Fruit fly (Drosophila melanogaster): ENCODE measurements around the gene Axs.

The Axs gene

dm6 chrX:16650078-16651063 is 33.3 kb downstream of the Axs start (continued):
- peak; percentile 67; the same call in 2 of the 3 replicates for TF ChIP-seq CG7357 (GFP tag; IDR thresholded peaks at IDR 0.05)
- no peak for TF ChIP-seq hb (GFP tag; IDR thresholded peaks at IDR 0.05; ENCODE audit: partially characterized antibody)
- peak; percentile 72 for TF ChIP-seq CG14441 (GFP tag; IDR thresholded peaks at IDR 0.05)
- peak; percentile 59 for TF ChIP-seq Ets97D (GFP tag; optimal IDR thresholded peaks at IDR 0.05)
- peak; percentile 81; the same call in 1 of the 2 replicates for TF ChIP-seq Atf6 (GFP tag; IDR thresholded peaks at IDR 0.05)
- TF ChIP-seq zen (tag; optimal IDR thresholded peaks at IDR 0.05), result no peak
- TF ChIP-seq Oaz (GFP tag; IDR thresholded peaks at IDR 0.05), result peak; percentile 73
- TF ChIP-seq CG9727 (GFP tag; optimal IDR thresholded peaks at IDR 0.05), result peak; percentile 37
- no peak for TF ChIP-seq Awh (GFP tag; IDR thresholded peaks at IDR 0.05)
- TF ChIP-seq eyg (GFP tag; optimal IDR thresholded peaks at IDR 0.05), result peak; percentile 36
- no peak for TF ChIP-seq Dip2 (GFP tag; IDR thresholded peaks at IDR 0.05)
- TF ChIP-seq CG2712 (tag; optimal IDR thresholded peaks at IDR 0.05), result peak; percentile 15
- TF ChIP-seq CG31224 (GFP tag; IDR thresholded peaks at IDR 0.05), result 0 out of 2 replicates have a peak, but pooled peaks have one; percentile 12
- TF ChIP-seq esg (GFP tag; conservative IDR thresholded peaks at IDR 0.05), result peak; percentile 89
- TF ChIP-seq CG4707 (GFP tag; optimal IDR thresholded peaks at IDR 0.05), result peak; percentile 95
- peak; percentile 54 for TF ChIP-seq row (GFP tag; IDR thresholded peaks at IDR 0.05)
- no peak for TF ChIP-seq NFAT (GFP tag; IDR thresholded peaks at IDR 0.05)
- TF ChIP-seq sob (GFP tag; IDR thresholded peaks at IDR 0.05), result peak; percentile 73
- peak; percentile 85 for TF ChIP-seq CG10366 (GFP tag; IDR thresholded peaks at IDR 0.05)
- peak; percentile 67 for TF ChIP-seq Hr3 (GFP tag; optimal IDR thresholded peaks at IDR 0.05)
- peak; percentile 60 for TF ChIP-seq CG8281 (tag; optimal IDR thresholded peaks at IDR 0.05)
- peak in 1 of 2 experiments; percentile 81 for TF ChIP-seq dpn (GFP tag; optimal IDR thresholded peaks at IDR 0.05)
- TF ChIP-seq CG12769 (tag; optimal IDR thresholded peaks at IDR 0.05), result peak; percentile 38
- TF ChIP-seq hbn (GFP tag; IDR thresholded peaks at IDR 0.05; ENCODE audit: partially characterized antibody), result no peak
- TF ChIP-seq Six4 (GFP tag; optimal IDR thresholded peaks at IDR 0.05), result no peak
- peak; percentile 47; the same call in 1 of the 2 replicates for TF ChIP-seq HLH3B (GFP tag; IDR thresholded peaks at IDR 0.05)
- peak; percentile 84 for TF ChIP-seq zfh1 (GFP tag; IDR thresholded peaks at IDR 0.05)
- TF ChIP-seq Antp (GFP tag; optimal IDR thresholded peaks at IDR 0.05), result peak; percentile 85
- TF ChIP-seq Taf1 (GFP tag; IDR thresholded peaks at IDR 0.05), result no peak
- peak; percentile 86 for TF ChIP-seq Optix (GFP tag; IDR thresholded peaks at IDR 0.05)
- peak; percentile 97 for TF ChIP-seq sens (GFP tag)
- peak; percentile 28 for TF ChIP-seq Hsf (GFP tag; optimal IDR thresholded peaks at IDR 0.05)
- peak; percentile 5 for TF ChIP-seq phol (tag; optimal IDR thresholded peaks at IDR 0.05)
- TF ChIP-seq CG17912 (GFP tag; optimal IDR thresholded peaks at IDR 0.05), result no peak
- TF ChIP-seq Lim3 (GFP tag; IDR thresholded peaks at IDR 0.05), result peak; percentile 50; the same call in 1 of the 2 replicates
- no peak for TF ChIP-seq CG12219 (GFP tag; optimal IDR thresholded peaks at IDR 0.05)
- TF ChIP-seq fd3F (GFP tag; optimal IDR thresholded peaks at IDR 0.05), result no peak
- TF ChIP-seq CG32772 (GFP tag; IDR thresholded peaks at IDR 0.05), result peak; percentile 42; the same call in 1 of the 2 replicates
- TF ChIP-seq Eip74EF (GFP tag; optimal IDR thresholded peaks at IDR 0.05), result peak in 1 of 2 experiments; percentile 54
- peak; percentile 75 for TF ChIP-seq en (GFP tag; optimal IDR thresholded peaks at IDR 0.05)
- TF ChIP-seq croc (GFP tag; conservative IDR thresholded peaks at IDR 0.05), result peak; percentile 36; the same call in 1 of the 3 replicates
- peak; percentile 17 for TF ChIP-seq CG13296 (GFP tag; optimal IDR thresholded peaks at IDR 0.05)
- TF ChIP-seq Mrtf (GFP tag; IDR thresholded peaks at IDR 0.05), result peak; percentile 66
- peak; percentile 83 for TF ChIP-seq run (tag; optimal IDR thresholded peaks at IDR 0.05)
- peak; percentile 25 for TF ChIP-seq sug (tag; optimal IDR thresholded peaks at IDR 0.05)
- TF ChIP-seq slp2 (GFP tag; optimal IDR thresholded peaks at IDR 0.05), result peak; percentile 70
- TF ChIP-seq pnt (GFP tag; optimal IDR thresholded peaks at IDR 0.05), result peak; percentile 70
- TF ChIP-seq psq (GFP tag; optimal IDR thresholded peaks at IDR 0.05), result no peak

All from whole organism, embryonic.